Worm (Caenorhabditis elegans) whole organism, young adult: ENCODE measurements around the gene F02H6.7.
A peak's percentile ranks its signal among the peaks of the same experiment; 100 is the strongest.

Source experiments
- B0336.3 ChIP-seq: fragments of 200-800 bp; sonication (Bioruptor generic); IDR thresholded peaks from 2 replicates; pipeline ENCODE4 v1.3.6; 2022; ENCODE audit warnings: missing genetic modification characterization, missing compliant biosample characterization
- C06A6.2 ChIP-seq: fragments of 200-800 bp; sonication (Bioruptor generic); conservative IDR thresholded peaks from 2 replicates; pipeline ENCODE4 v1.3.6; 2022; ENCODE audit warnings: missing genetic modification characterization, missing compliant biosample characterization
- F22D6.2 ChIP-seq: sonication (generic microtip); optimal IDR thresholded peaks from 2 replicates; lab custom pipeline; 2016; ENCODE audit warnings: mild to moderate bottlenecking, missing genetic modification characterization, missing compliant biosample characterization
- F23B12.7 ChIP-seq: sonication (generic microtip); optimal IDR thresholded peaks from 2 replicates; lab custom pipeline; 2017; ENCODE audit warnings: missing genetic modification characterization, mild to moderate bottlenecking, missing compliant biosample characterization, antibody characterized with exemption, moderate library complexity; ENCODE audit not compliant: insufficient read depth
- F37B4.10 ChIP-seq: fragments of 200-800 bp; sonication (Bioruptor generic); IDR thresholded peaks from 2 replicates; pipeline ENCODE4 v1.3.6; 2022; ENCODE audit warnings: missing genetic modification characterization, missing compliant biosample characterization
- F52B5.7 ChIP-seq: sonication (generic microtip); optimal IDR thresholded peaks from 2 replicates; lab custom pipeline; 2016; ENCODE audit warnings: mild to moderate bottlenecking, missing genetic modification characterization, missing compliant biosample characterization
- F55B11.4 ChIP-seq: sonication (generic microtip); optimal IDR thresholded peaks from 2 replicates; lab custom pipeline; 2016; ENCODE audit warnings: missing compliant biosample characterization, missing genetic modification characterization, borderline replicate concordance; ENCODE audit not compliant: insufficient read depth
- F57A8.1 ChIP-seq: fragments of 200-800 bp; sonication (Bioruptor generic); optimal IDR thresholded peaks from 2 replicates; lab custom pipeline; 2018; ENCODE audit warnings: mild to moderate bottlenecking, missing genetic modification characterization, moderate library complexity, missing compliant biosample characterization
- T26A5.8 ChIP-seq: sonication (generic microtip); optimal IDR thresholded peaks from 2 replicates; lab custom pipeline; 2016; ENCODE audit warnings: missing genetic modification characterization, missing compliant biosample characterization
- Y53G8AR.9 ChIP-seq: fragments of 200-800 bp; sonication (Bioruptor generic); conservative IDR thresholded peaks from 2 replicates; pipeline ENCODE4 v1.3.6; 2022; ENCODE audit warnings: missing genetic modification reagents, missing genetic modification characterization, missing compliant biosample characterization
- Y56A3A.18 ChIP-seq: fragments of 200-800 bp; sonication (Bioruptor generic); IDR thresholded peaks from 2 replicates; pipeline ENCODE4 v1.3.6; 2022; ENCODE audit warnings: missing genetic modification reagents, missing genetic modification characterization, missing compliant biosample characterization
- Y67H2A.10 ChIP-seq: fragments of 200-800 bp; sonication (Bioruptor generic); conservative IDR thresholded peaks from 2 replicates; pipeline ENCODE4 v1.3.6; 2022; ENCODE audit warnings: missing genetic modification reagents, missing genetic modification characterization, missing compliant biosample characterization
- Y79H2A.3 ChIP-seq: fragments of 200-800 bp; sonication (Bioruptor generic); conservative IDR thresholded peaks from 2 replicates; pipeline ENCODE4 v1.3.6; 2022; ENCODE audit warnings: missing genetic modification reagents, missing genetic modification characterization, missing compliant biosample characterization
- Y95B8A.8 ChIP-seq: fragments of 200-800 bp; sonication (Bioruptor generic); IDR thresholded peaks from 2 replicates; pipeline ENCODE4 v1.3.6; 2022; ENCODE audit warnings: missing genetic modification reagents, missing genetic modification characterization, missing compliant biosample characterization
- attf-3 ChIP-seq: fragments of 200-800 bp; sonication (Bioruptor generic); conservative IDR thresholded peaks from 2 replicates; pipeline ENCODE4 v1.3.6; 2022; ENCODE audit warnings: missing genetic modification reagents, missing genetic modification characterization, missing compliant biosample characterization
- attf-5 ChIP-seq: fragments of 200-800 bp; sonication (Bioruptor generic); optimal IDR thresholded peaks from 2 replicates; lab custom pipeline; 2018; ENCODE audit warnings: mild to moderate bottlenecking, missing genetic modification characterization, missing compliant biosample characterization
- attf-6 ChIP-seq: fragments of 200-800 bp; sonication (Bioruptor generic); IDR thresholded peaks from 2 replicates; pipeline ENCODE4 v1.3.6; 2022; ENCODE audit warnings: missing genetic modification reagents, missing genetic modification characterization, missing compliant biosample characterization
- bed-1 ChIP-seq: fragments of 200-800 bp; sonication (Bioruptor generic); IDR thresholded peaks from 2 replicates; pipeline ENCODE4 v1.3.6; 2022; ENCODE audit warnings: missing genetic modification reagents, missing genetic modification characterization, missing compliant biosample characterization
- cebp-2 ChIP-seq: fragments of 200-800 bp; sonication (Bioruptor generic); IDR thresholded peaks from 2 replicates; pipeline ENCODE4 v1.3.6; 2022; ENCODE audit warnings: missing genetic modification characterization, missing compliant biosample characterization
- ceh-40 ChIP-seq: fragments of 200-800 bp; sonication (Bioruptor generic); IDR thresholded peaks from 2 replicates; pipeline ENCODE4 v1.3.6; 2022; ENCODE audit warnings: missing genetic modification characterization, missing compliant biosample characterization
- die-1 ChIP-seq: sonication (generic microtip); optimal IDR thresholded peaks from 2 replicates; lab custom pipeline; 2016; ENCODE audit warnings: missing genotype, mild to moderate bottlenecking, missing genetic modification characterization, missing compliant biosample characterization
- dpff-1 ChIP-seq: sonication (generic microtip); optimal IDR thresholded peaks from 2 replicates; lab custom pipeline; 2017; ENCODE audit warnings: mild to moderate bottlenecking, missing genetic modification characterization, missing compliant biosample characterization
- him-1 ChIP-seq: sonication (generic microtip); optimal IDR thresholded peaks from 2 replicates; lab custom pipeline; 2016; ENCODE audit warnings: missing genotype, missing genetic modification reagents, missing genetic modification characterization, missing compliant biosample characterization
- hlh-26 ChIP-seq: fragments of 200-800 bp; sonication (Bioruptor generic); conservative IDR thresholded peaks from 2 replicates; pipeline ENCODE4 v1.3.6; 2022; ENCODE audit warnings: missing genetic modification reagents, missing genetic modification characterization, missing compliant biosample characterization
- hmg-1.2 ChIP-seq: fragments of 200-800 bp; sonication (Bioruptor generic); IDR thresholded peaks from 2 replicates; pipeline ENCODE4 v1.3.6; 2022; ENCODE audit warnings: missing genetic modification reagents, missing genetic modification characterization, missing compliant biosample characterization
- lag-1 ChIP-seq: fragments of 200-800 bp; sonication (Bioruptor generic); IDR thresholded peaks from 2 replicates; pipeline ENCODE4 v1.3.6; 2022; ENCODE audit warnings: missing genetic modification reagents, missing genetic modification characterization, missing compliant biosample characterization
- lin-54 ChIP-seq: fragments of 200-800 bp; sonication (Bioruptor generic); optimal IDR thresholded peaks from 2 replicates; lab custom pipeline; 2018; ENCODE audit warnings: mild to moderate bottlenecking, missing genetic modification characterization, missing compliant biosample characterization
- lir-1 ChIP-seq: fragments of 200-800 bp; sonication (Bioruptor generic); conservative IDR thresholded peaks from 2 replicates; pipeline ENCODE4 v1.3.6; 2022; ENCODE audit warnings: missing genetic modification reagents, missing genetic modification characterization, missing compliant biosample characterization
- lsy-27 ChIP-seq: sonication (generic microtip); optimal IDR thresholded peaks from 2 replicates; lab custom pipeline; 2017; ENCODE audit warnings: missing genetic modification characterization, mild to moderate bottlenecking, missing compliant biosample characterization, antibody characterized with exemption, missing genotype, borderline replicate concordance; ENCODE audit not compliant: insufficient read depth
- mcd-1 ChIP-seq: fragments of 200-800 bp; sonication (Bioruptor generic); IDR thresholded peaks from 2 replicates; pipeline ENCODE4 v1.3.6; 2022; ENCODE audit warnings: missing genetic modification reagents, missing genetic modification characterization, missing compliant biosample characterization
- mxl-1 ChIP-seq: sonication (generic microtip); optimal IDR thresholded peaks from 2 replicates; lab custom pipeline; 2016; ENCODE audit warnings: missing genetic modification characterization, missing compliant biosample characterization
- nfya-1 ChIP-seq: sonication (generic microtip); optimal IDR thresholded peaks from 2 replicates; lab custom pipeline; 2017; ENCODE audit warnings: antibody characterized with exemption, missing compliant biosample characterization, missing genetic modification characterization, borderline replicate concordance; ENCODE audit not compliant: insufficient read depth
- nfyb-1 ChIP-seq: fragments of 200-800 bp; sonication (Bioruptor generic); IDR thresholded peaks from 2 replicates; pipeline ENCODE4 v1.3.6; 2022; ENCODE audit warnings: missing genetic modification reagents, missing genetic modification characterization, missing compliant biosample characterization
- nhr-90 ChIP-seq: sonication (generic microtip); optimal IDR thresholded peaks from 2 replicates; lab custom pipeline; 2016; ENCODE audit warnings: missing genotype, mild to moderate bottlenecking, missing genetic modification characterization, missing compliant biosample characterization
- rec-8 ChIP-seq, 2 experiments: sonication (generic microtip); optimal IDR thresholded peaks; 2 replicates each; lab custom pipeline; 2016; ENCODE audit warnings: mild to moderate bottlenecking in 2 of 2, missing genetic modification characterization in 2 of 2, missing genetic modification reagents in 2 of 2, missing genotype in 2 of 2, missing biosample characterization in 1 of 2, missing compliant biosample characterization in 1 of 2, moderate library complexity in 1 of 2
- rpc-1 ChIP-seq, 2 experiments: fragments of 150-350 bp in 1 of 2; sonication (generic microtip) in 1 of 2; optimal IDR thresholded peaks; 2 replicates each; lab custom pipeline; 2014 to 2018; ENCODE audit warnings: missing biosample characterization in 1 of 2, missing genetic modification characterization in 1 of 2, missing genetic modification reagents in 1 of 2, missing genotype in 1 of 2
- snpc-1.1 ChIP-seq: sonication (generic microtip); optimal IDR thresholded peaks from 2 replicates; lab custom pipeline; 2017; ENCODE audit warnings: missing genetic modification characterization, mild to moderate bottlenecking, missing compliant biosample characterization, antibody characterized with exemption, moderate library complexity, missing genotype, missing genetic modification reagents; ENCODE audit not compliant: insufficient read depth
- snpc-4 ChIP-seq, 5 experiments: fragments of 150-350 bp in 1 of 5; sonication (generic microtip) in 4 of 5; optimal IDR thresholded peaks; 2 replicates each; lab custom pipeline; 2014 to 2018; ENCODE audit warnings: missing genetic modification characterization in 5 of 5, missing biosample characterization in 3 of 5, antibody characterized with exemption in 2 of 5, mild to moderate bottlenecking in 2 of 5, missing compliant biosample characterization in 2 of 5, missing genotype in 2 of 5, moderate library complexity in 2 of 5, missing genetic modification reagents in 1 of 5
- tbp1 ChIP-seq: fragments of 200-800 bp; sonication (Bioruptor generic); optimal IDR thresholded peaks from 2 replicates; lab custom pipeline; 2018; ENCODE audit warnings: mild to moderate bottlenecking, missing genetic modification characterization, missing compliant biosample characterization
- unc-130 ChIP-seq: sonication (generic microtip); optimal IDR thresholded peaks from 2 replicates; lab custom pipeline; 2016; ENCODE audit warnings: missing genetic modification reagents, missing genetic modification characterization, missing compliant biosample characterization
- xnd-1 ChIP-seq: sonication (generic microtip); optimal IDR thresholded peaks from 2 replicates; lab custom pipeline; 2016; ENCODE audit warnings: missing genotype, missing genetic modification reagents, missing genetic modification characterization, missing compliant biosample characterization
- zim-3 ChIP-seq: sonication (generic microtip); optimal IDR thresholded peaks from 2 replicates; lab custom pipeline; 2017; ENCODE audit warnings: mild to moderate bottlenecking, missing genetic modification characterization, moderate library complexity, missing compliant biosample characterization
- ztf-28 ChIP-seq: fragments of 200-800 bp; sonication (Bioruptor generic); IDR thresholded peaks from 2 replicates; pipeline ENCODE4 v1.3.6; 2022; ENCODE audit warnings: missing genetic modification reagents, missing genetic modification characterization, missing compliant biosample characterization
- ztf-3 ChIP-seq: fragments of 200-800 bp; sonication (Bioruptor generic); optimal IDR thresholded peaks from 2 replicates; lab custom pipeline; 2018; ENCODE audit warnings: mild to moderate bottlenecking, missing genetic modification characterization, missing compliant biosample characterization

F02H6.7 gene

ce11 chrIV:14227138-14227537 lies 831 bp downstream of the F02H6.7 start:
- TF ChIP-seq zim-3 (tag; lab: Kevin White, UChicago) (no peak), attf-6 (GFP tag; lab: Robert Waterston, UW) (0 out of 2 replicates have a peak, but pooled peaks have one; percentile 21)

- no peak; the same call in 1 of the 2 replicates for TF ChIP-seq B0336.3 (GFP tag; lab: Robert Waterston, UW)
- 0 out of 2 replicates have a peak, but pooled peaks have one; percentile 61 for TF ChIP-seq ztf-28 (GFP tag; lab: Robert Waterston, UW)
- TF ChIP-seq nhr-90 (tag; lab: Kevin White, UChicago), result peak; percentile 91
- TF ChIP-seq F52B5.7 (tag; lab: Kevin White, UChicago), result peak; percentile 44
- peak; percentile 71 for TF ChIP-seq F57A8.1 (GFP tag; lab: Kevin White, UChicago)
- no peak for TF ChIP-seq T26A5.8
- no peak for TF ChIP-seq xnd-1
- TF ChIP-seq C06A6.2 (GFP tag; lab: Robert Waterston, UW), result 0 out of 2 replicates have a peak, but pooled peaks have one; percentile 28
- no peak for TF ChIP-seq dpff-1 (tag; lab: Kevin White, UChicago)
- peak; percentile 44 for TF ChIP-seq lsy-27
- TF ChIP-seq snpc-1.1 (tag; lab: Kevin White, UChicago), result peak; percentile 69
- peak; percentile 94 for TF ChIP-seq cebp-2
- peak; percentile 34; the same call in 1 of the 2 replicates for TF ChIP-seq Y53G8AR.9 (GFP tag; lab: Robert Waterston, UW)
- peak; percentile 88 for TF ChIP-seq him-1 (tag; lab: Kevin White, UChicago)
- TF ChIP-seq Y67H2A.10 (GFP tag; lab: Robert Waterston, UW), result peak; percentile 63; the same call in 1 of the 2 replicates
- TF ChIP-seq hmg-1.2 (GFP tag; lab: Robert Waterston, UW), result peak; percentile 71
- no peak; the same call in none of the 2 replicates for TF ChIP-seq mcd-1 (GFP tag; lab: Robert Waterston, UW)
- no peak for TF ChIP-seq F37B4.10 (GFP tag; lab: Robert Waterston, UW)
- 0 out of 2 replicates have a peak, but pooled peaks have one; percentile 41 for TF ChIP-seq Y79H2A.3 (GFP tag; lab: Robert Waterston, UW)
- peak; percentile 95 for TF ChIP-seq snpc-4 (GFP tag; optimal IDR thresholded peaks at IDR 0.05; lab: Kevin White, UChicago)
- TF ChIP-seq snpc-4 (tag; optimal IDR thresholded peaks at IDR 0.05; lab: Kevin White, UChicago), result peak; percentile 66 to 99 (median 98)
- TF ChIP-seq F55B11.4 (tag; lab: Kevin White, UChicago), result no peak
- peak; percentile 37 to 61 for TF ChIP-seq rec-8 (tag; optimal IDR thresholded peaks at IDR 0.05; lab: Kevin White, UChicago)
- peak; percentile 69 for TF ChIP-seq attf-5 (GFP tag; lab: Kevin White, UChicago)
- peak; percentile 91 for TF ChIP-seq die-1 (tag; lab: Kevin White, UChicago)
- peak; percentile 69; the same call in 1 of the 2 replicates for TF ChIP-seq Y56A3A.18 (GFP tag; lab: Robert Waterston, UW)
- no peak for TF ChIP-seq lag-1 (GFP tag; lab: Robert Waterston, UW)
- 0 out of 2 replicates have a peak, but pooled peaks have one; percentile 70 for TF ChIP-seq ceh-40 (GFP tag; lab: Robert Waterston, UW)
- TF ChIP-seq ztf-3 (GFP tag; lab: Kevin White, UChicago), result no peak
- TF ChIP-seq lir-1, result no peak
- TF ChIP-seq nfya-1 (tag; lab: Kevin White, UChicago), result no peak
- no peak for TF ChIP-seq hlh-26 (GFP tag; lab: Robert Waterston, UW)
- TF ChIP-seq tbp1 (GFP tag; lab: Kevin White, UChicago), result peak; percentile 99
- TF ChIP-seq rpc-1 (optimal IDR thresholded peaks at IDR 0.05; lab: Kevin White, UChicago), result peak; percentile 69
- TF ChIP-seq rpc-1 (tag; optimal IDR thresholded peaks at IDR 0.05; lab: Kevin White, UChicago), result peak; percentile 93
- peak; percentile 78 for TF ChIP-seq F23B12.7 (tag; lab: Kevin White, UChicago)
- no peak for TF ChIP-seq Y95B8A.8 (GFP tag; lab: Robert Waterston, UW)
- peak; percentile 91 for TF ChIP-seq mxl-1
- TF ChIP-seq lin-54 (GFP tag; lab: Kevin White, UChicago), result peak; percentile 67
- TF ChIP-seq nfyb-1 (GFP tag; lab: Robert Waterston, UW), result peak; percentile 77
- TF ChIP-seq unc-130 (GFP tag; lab: Kevin White, UChicago), result no peak
- TF ChIP-seq attf-3 (GFP tag; lab: Robert Waterston, UW), result no peak
- TF ChIP-seq F22D6.2 (tag; lab: Kevin White, UChicago), result no peak
- TF ChIP-seq bed-1 (GFP tag; lab: Robert Waterston, UW), result no peak
These were observed 3.1 kb downstream of the F02H6.7 start for ce11 chrIV:14224912-14225311.
